Fruit fly (Drosophila melanogaster) whole organism, embryonic: Measurements from ENCODE around the gene CG44001.

Source experiments
- ATbp ChIP-seq: fragments of 200-800 bp; sonication (Bioruptor generic); optimal IDR thresholded peaks from 2 replicates; lab custom pipeline; 2017; ENCODE audit warnings: missing biosample characterization, mild to moderate bottlenecking, missing genetic modification characterization, missing genetic modification reagents
- Bdp1 ChIP-seq: fragments of 200-800 bp; sonication (Bioruptor generic); optimal IDR thresholded peaks from 3 replicates; lab custom pipeline; 2016; ENCODE audit warnings: missing biosample characterization, missing genetic modification characterization
- CG1024 ChIP-seq: fragments of 200-800 bp; sonication (Bioruptor generic); IDR thresholded peaks from 2 replicates; pipeline ENCODE4 v1.3.6; 2022; ENCODE audit warnings: missing biosample characterization, missing genetic modification characterization
- CG10543 ChIP-seq: fragments of 200-800 bp; sonication (Bioruptor generic); optimal IDR thresholded peaks from 3 replicates; lab custom pipeline; 2017; ENCODE audit warnings: missing biosample characterization, mild to moderate bottlenecking, missing genetic modification characterization, moderate library complexity
- CG12659 ChIP-seq: fragments of 200-800 bp; sonication (Bioruptor generic); optimal IDR thresholded peaks from 3 replicates; lab custom pipeline; 2017; ENCODE audit warnings: mild to moderate bottlenecking, missing biosample characterization, missing genetic modification reagents, missing genetic modification characterization
- CG12744 ChIP-seq: fragments of 200-800 bp; sonication (Bioruptor generic); optimal IDR thresholded peaks from 2 replicates; lab custom pipeline; 2016; ENCODE audit warnings: missing biosample characterization, missing genetic modification characterization
- CG14667 ChIP-seq: fragments of 200-800 bp; sonication (Bioruptor generic); IDR thresholded peaks from 2 replicates; pipeline ENCODE4 v1.3.6; 2022; ENCODE audit warnings: missing biosample characterization, missing genetic modification characterization
- CG17359 ChIP-seq: fragments of 200-800 bp; sonication (Bioruptor generic); optimal IDR thresholded peaks from 3 replicates; lab custom pipeline; 2018; ENCODE audit warnings: missing biosample characterization, mild to moderate bottlenecking, missing genetic modification characterization, moderate library complexity
- CG17385 ChIP-seq: fragments of 200-800 bp; sonication (Bioruptor generic); optimal IDR thresholded peaks from 3 replicates; lab custom pipeline; 2018; ENCODE audit warnings: missing biosample characterization, mild to moderate bottlenecking, missing genetic modification characterization
- CG33557 ChIP-seq: fragments of 200-800 bp; sonication (Bioruptor generic); optimal IDR thresholded peaks from 2 replicates; lab custom pipeline; 2019; ENCODE audit warnings: missing biosample characterization, mild to moderate bottlenecking, missing genetic modification characterization, moderate library complexity
- CG5180 ChIP-seq: fragments of 200-800 bp; sonication (Bioruptor generic); optimal IDR thresholded peaks from 3 replicates; lab custom pipeline; 2017; ENCODE audit warnings: missing biosample characterization, missing genetic modification characterization, mild to moderate bottlenecking, moderate library complexity, missing genetic modification reagents
- CG6272 ChIP-seq: fragments of 200-800 bp; sonication (Bioruptor generic); IDR thresholded peaks from 2 replicates; pipeline ENCODE4 v1.3.6; 2022; ENCODE audit warnings: missing biosample characterization, missing genetic modification characterization
- CG7357 ChIP-seq: fragments of 200-800 bp; sonication (Bioruptor generic); IDR thresholded peaks from 3 replicates; pipeline ENCODE4 v1.3.6; 2022; ENCODE audit warnings: missing biosample characterization, missing genetic modification characterization
- CG7928 ChIP-seq: fragments of 200-800 bp; sonication (Bioruptor generic); optimal IDR thresholded peaks from 2 replicates; lab custom pipeline; 2017; ENCODE audit warnings: missing biosample characterization, mild to moderate bottlenecking, missing genetic modification characterization
- CG7987 ChIP-seq: fragments of 200-800 bp; sonication (Bioruptor generic); optimal IDR thresholded peaks from 2 replicates; lab custom pipeline; 2018; ENCODE audit warnings: missing biosample characterization, mild to moderate bottlenecking, missing genetic modification characterization, moderate library complexity
- CG8478 ChIP-seq: fragments of >200 bp; optimal IDR thresholded peaks from 2 replicates; lab custom pipeline; 2018
- CHES-1-like ChIP-seq: fragments of 200-800 bp; sonication (Bioruptor generic); optimal IDR thresholded peaks from 2 replicates; lab custom pipeline; 2016; ENCODE audit warnings: missing biosample characterization, missing genetic modification characterization
- Camta ChIP-seq: fragments of 200-800 bp; sonication (Bioruptor generic); optimal IDR thresholded peaks from 2 replicates; lab custom pipeline; 2016; ENCODE audit warnings: missing biosample characterization, missing genetic modification characterization
- CrebB ChIP-seq: fragments of 200-800 bp; sonication (Bioruptor generic); optimal IDR thresholded peaks from 3 replicates; lab custom pipeline; 2018; ENCODE audit warnings: missing biosample characterization, mild to moderate bottlenecking, missing genetic modification characterization
- D ChIP-seq, 2 experiments: fragments of 200-800 bp in 1 of 2; fragments of >200 bp in 1 of 2; sonication (Bioruptor generic) in 1 of 2; optimal IDR thresholded peaks; 2 replicates in 1 of 2; 3 replicates in 1 of 2; lab custom pipeline; 2017; ENCODE audit warnings: mild to moderate bottlenecking in 1 of 2, missing biosample characterization in 1 of 2, missing genetic modification characterization in 1 of 2, missing genetic modification reagents in 1 of 2
- Deaf1 ChIP-seq: fragments of 200-800 bp; optimal IDR thresholded peaks from 3 replicates; lab custom pipeline; 2019; ENCODE audit warnings: missing biosample characterization, mild to moderate bottlenecking, missing genetic modification characterization, moderate library complexity
- Dip2 ChIP-seq: fragments of 200-800 bp; sonication (Bioruptor generic); IDR thresholded peaks from 2 replicates; pipeline ENCODE4 v1.3.6; 2022; ENCODE audit warnings: missing biosample characterization, missing genetic modification characterization
- Gug ChIP-seq: fragments of 200-800 bp; sonication (Bioruptor generic); IDR thresholded peaks from 4 replicates; pipeline ENCODE4 v1.3.6; 2022; ENCODE audit warnings: missing biosample characterization, missing genetic modification characterization
- H15 ChIP-seq: fragments of 200-800 bp; sonication (Bioruptor generic); IDR thresholded peaks from 3 replicates; pipeline ENCODE4 v1.3.6; 2022; ENCODE audit warnings: missing biosample characterization, missing genetic modification characterization
- HmgD ChIP-seq: fragments of 200-800 bp; sonication (Bioruptor generic); optimal IDR thresholded peaks from 3 replicates; lab custom pipeline; 2016; ENCODE audit warnings: missing biosample characterization, missing genetic modification characterization
- Hr39 ChIP-seq: fragments of >200 bp; optimal IDR thresholded peaks from 2 replicates; lab custom pipeline; 2017
- Med ChIP-seq: fragments of 200-800 bp; sonication (Bioruptor generic); peaks from one replicate; lab custom pipeline; 2016; ENCODE audit warnings: missing biosample characterization, missing genetic modification characterization, mild to moderate bottlenecking, inconsistent platforms, moderate library complexity
- Myb ChIP-seq: fragments of 200-800 bp; sonication (Bioruptor generic); optimal IDR thresholded peaks from 2 replicates; lab custom pipeline; 2016; ENCODE audit warnings: missing biosample characterization, missing genetic modification characterization
- Ravus ChIP-seq: fragments of 200-800 bp; sonication (Bioruptor generic); IDR thresholded peaks from 2 replicates; pipeline ENCODE4 v1.3.6; 2022; ENCODE audit warnings: missing biosample characterization, missing genetic modification characterization
- Stat92E ChIP-seq, 3 experiments: fragments of >200 bp in 2 of 3; fragments of 200-800 bp in 1 of 3; sonication (Bioruptor generic) in 1 of 3; optimal IDR thresholded peaks; 2 replicates each; lab custom pipeline; 2017 to 2019; ENCODE audit warnings: missing biosample characterization in 3 of 3, missing genetic modification characterization in 3 of 3, mild to moderate bottlenecking in 1 of 3, moderate library complexity in 1 of 3
- Usf ChIP-seq: fragments of 200-800 bp; sonication (Bioruptor generic); optimal IDR thresholded peaks from 2 replicates; lab custom pipeline; 2017; ENCODE audit warnings: missing genotype, missing biosample characterization, missing genetic modification characterization
- cwo ChIP-seq: fragments of 200-800 bp; sonication (Bioruptor generic); optimal IDR thresholded peaks from 3 replicates; lab custom pipeline; 2017; ENCODE audit warnings: missing biosample characterization, missing genetic modification characterization, mild to moderate bottlenecking, moderate library complexity, missing genetic modification reagents
- danr ChIP-seq: fragments of 200-800 bp; sonication (Bioruptor generic); IDR thresholded peaks from 2 replicates; pipeline ENCODE4 v1.3.6; 2022; ENCODE audit warnings: missing biosample characterization, missing genetic modification characterization
- esg ChIP-seq: fragments of 200-800 bp; sonication (Bioruptor generic); conservative IDR thresholded peaks from 2 replicates; pipeline ENCODE4 v1.3.6; 2022; ENCODE audit warnings: missing biosample characterization, missing genetic modification characterization
- eyg ChIP-seq: fragments of 200-800 bp; sonication (Bioruptor generic); optimal IDR thresholded peaks from 3 replicates; lab custom pipeline; 2016; ENCODE audit warnings: missing biosample characterization, missing genetic modification characterization
- fd96Cb ChIP-seq: fragments of 200-800 bp; sonication (Bioruptor generic); optimal IDR thresholded peaks from 2 replicates; lab custom pipeline; 2018; ENCODE audit warnings: missing biosample characterization, mild to moderate bottlenecking, missing genetic modification characterization, moderate library complexity
- ftz-f1 ChIP-seq: fragments of 200-800 bp; sonication (Bioruptor generic); optimal IDR thresholded peaks from 2 replicates; lab custom pipeline; 2016; ENCODE audit warnings: missing biosample characterization, missing genetic modification characterization
- gem ChIP-seq: fragments of 200-800 bp; sonication (Bioruptor generic); optimal IDR thresholded peaks from 2 replicates; lab custom pipeline; 2019; ENCODE audit warnings: missing biosample characterization, mild to moderate bottlenecking, missing genetic modification characterization, moderate library complexity
- gsb ChIP-seq: fragments of 200-800 bp; sonication (Bioruptor generic); IDR thresholded peaks from 2 replicates; pipeline ENCODE4 v1.3.6; 2022; ENCODE audit warnings: missing biosample characterization, missing genetic modification characterization
- hb ChIP-seq: fragments of 200-800 bp; sonication (Bioruptor generic); IDR thresholded peaks from 3 replicates; pipeline ENCODE4 v1.3.6; 2022; ENCODE audit warnings: missing biosample characterization, missing genetic modification characterization; ENCODE audit not compliant: partially characterized antibody
- insv ChIP-seq, 2 experiments: fragments of 200-800 bp; sonication (Bioruptor generic); optimal IDR thresholded peaks; 3 replicates each; lab custom pipeline; 2016 to 2018; ENCODE audit warnings: missing biosample characterization in 2 of 2, missing genetic modification characterization in 2 of 2
- jing ChIP-seq: fragments of 200-800 bp; sonication (Bioruptor generic); optimal IDR thresholded peaks from 2 replicates; lab custom pipeline; 2018; ENCODE audit warnings: missing biosample characterization, mild to moderate bottlenecking, missing genetic modification characterization
- oc ChIP-seq: fragments of 200-800 bp; sonication (Bioruptor generic); optimal IDR thresholded peaks from 2 replicates; lab custom pipeline; 2018; ENCODE audit warnings: missing biosample characterization, mild to moderate bottlenecking, missing genetic modification characterization, moderate library complexity
- pan ChIP-seq, 4 experiments: fragments of >200 bp in 3 of 4; fragments of 200-800 bp in 1 of 4; sonication (Bioruptor generic) in 1 of 4; optimal IDR thresholded peaks in 3 of 4; IDR thresholded peaks in 1 of 4; 2 replicates each; pipeline versions ENCODE4 v1.3.6 to Lab custom; 2017 to 2022; ENCODE audit warnings: missing biosample characterization in 2 of 4, missing genetic modification characterization in 2 of 4, mixed read lengths in 1 of 4
- rib ChIP-seq: fragments of 200-800 bp; sonication (Bioruptor generic); IDR thresholded peaks from 2 replicates; pipeline ENCODE4 v1.3.6; 2022; ENCODE audit warnings: missing biosample characterization, missing genetic modification characterization
- stc ChIP-seq: fragments of 200-800 bp; sonication (Bioruptor generic); IDR thresholded peaks from 2 replicates; pipeline ENCODE4 v1.3.6; 2022; ENCODE audit warnings: missing biosample characterization, missing genetic modification characterization
- stwl ChIP-seq: fragments of 200-800 bp; sonication (Bioruptor generic); optimal IDR thresholded peaks from 3 replicates; lab custom pipeline; 2018; ENCODE audit warnings: missing biosample characterization, mild to moderate bottlenecking, missing genetic modification characterization, moderate library complexity
- ttk ChIP-seq: fragments of 200-800 bp; sonication (Bioruptor generic); IDR thresholded peaks from 2 replicates; pipeline ENCODE4 v2.1.2; 2022; ENCODE audit warnings: missing biosample characterization, missing genetic modification characterization
- wor ChIP-seq: fragments of 200-800 bp; sonication (Bioruptor generic); IDR thresholded peaks from 2 replicates; pipeline ENCODE4 v1.3.6; 2022; ENCODE audit warnings: missing biosample characterization, missing genetic modification characterization

CG44001 gene

DNA sequence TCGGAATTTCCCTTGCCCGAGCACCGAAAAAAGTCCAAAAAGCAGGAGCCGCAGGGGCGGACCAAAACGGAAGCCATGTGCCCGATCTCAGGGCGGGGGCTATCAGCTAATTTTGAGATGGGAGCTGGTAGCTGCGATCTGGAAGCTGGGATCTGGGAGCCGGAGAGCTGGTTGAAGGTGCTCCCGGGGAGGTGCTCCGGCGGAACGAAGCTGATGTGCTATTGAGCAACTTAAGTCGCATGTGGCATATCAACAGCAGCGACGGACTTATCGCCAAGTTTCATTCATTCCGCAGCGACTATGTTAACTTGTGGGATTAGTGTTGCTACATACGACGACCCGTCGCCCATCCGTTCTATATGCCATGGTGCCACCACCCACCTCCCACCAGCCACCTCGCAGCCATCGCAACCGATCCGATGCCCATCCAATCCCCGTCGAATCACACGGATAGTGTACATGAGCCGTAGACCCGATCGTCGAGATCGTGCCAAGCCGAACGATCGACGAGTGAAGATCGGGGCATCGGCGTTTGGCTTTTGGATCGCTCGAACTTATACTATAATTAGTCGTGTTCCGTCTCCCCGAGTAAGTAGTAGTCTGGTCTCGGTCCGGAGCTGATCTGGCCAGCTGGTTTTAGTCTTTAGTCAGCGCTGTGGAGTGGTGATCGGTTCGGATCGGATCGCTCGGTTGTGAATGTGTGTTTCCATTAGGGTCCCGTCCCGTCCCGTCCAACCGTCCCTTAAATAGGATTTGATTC is 13.8 kb upstream of the CG44001 start, which contains the start of gene Col4a1 (continued):
- no peak for TF ChIP-seq gem (tag; lab: Kevin White, UChicago)
- no peak for TF ChIP-seq Bdp1 (GFP tag; lab: Kevin White, UChicago)
- TF ChIP-seq cwo (GFP tag; lab: Kevin White, UChicago): peak; percentile 30
- TF ChIP-seq pan (optimal IDR thresholded peaks at IDR 0.05; lab: Kevin White, UChicago): no peak
- no peak for TF ChIP-seq pan (GFP tag; optimal IDR thresholded peaks at IDR 0.05 in 1 of 2, IDR thresholded peaks at IDR 0.05 in 1 of 2)
- no peak for TF ChIP-seq HmgD (GFP tag; lab: Kevin White, UChicago)
- no peak for TF ChIP-seq wor
- peak; percentile 61 for TF ChIP-seq Med (GFP tag; lab: Kevin White, UChicago)
- TF ChIP-seq Myb (GFP tag; lab: Kevin White, UChicago): no peak
- no peak for TF ChIP-seq esg (GFP tag; lab: Robert Waterston, UW)
- no peak for TF ChIP-seq CG14667
- TF ChIP-seq stc (GFP tag; lab: Robert Waterston, UW): no peak
- TF ChIP-seq CG12744 (GFP tag; lab: Kevin White, UChicago): no peak
- TF ChIP-seq ATbp (GFP tag; lab: Kevin White, UChicago): no peak
- no peak for TF ChIP-seq insv (GFP tag; optimal IDR thresholded peaks at IDR 0.05; lab: Kevin White, UChicago)
- no peak for TF ChIP-seq CG33557 (GFP tag; lab: Kevin White, UChicago)
- no peak for TF ChIP-seq Camta (GFP tag; lab: Kevin White, UChicago)
- no peak for TF ChIP-seq ttk
- TF ChIP-seq CrebB (tag; lab: Kevin White, UChicago): no peak
- TF ChIP-seq H15 (GFP tag; lab: Robert Waterston, UW): no peak
- peak; percentile 97 for TF ChIP-seq Deaf1
- no peak for TF ChIP-seq CG7987 (GFP tag; lab: Kevin White, UChicago)
- TF ChIP-seq oc (tag; lab: Kevin White, UChicago): no peak
- no peak for TF ChIP-seq hb
- no peak for TF ChIP-seq gsb (GFP tag; lab: Robert Waterston, UW)
- TF ChIP-seq Stat92E (GFP tag; optimal IDR thresholded peaks at IDR 0.05; lab: Kevin White, UChicago): no peak
- TF ChIP-seq Usf (GFP tag; lab: Kevin White, UChicago): no peak
- TF ChIP-seq CG6272 (GFP tag; lab: Robert Waterston, UW): no peak
- TF ChIP-seq CG17359: no peak
- TF ChIP-seq fd96Cb (tag; lab: Kevin White, UChicago): no peak
- no peak for TF ChIP-seq CG1024 (GFP tag; lab: Robert Waterston, UW)
- no peak for TF ChIP-seq Gug
- TF ChIP-seq danr (GFP tag; lab: Robert Waterston, UW): no peak
- no peak for TF ChIP-seq CG7357 (GFP tag; lab: Robert Waterston, UW)
- TF ChIP-seq D (optimal IDR thresholded peaks at IDR 0.05; lab: Kevin White, UChicago): no peak
- TF ChIP-seq D (GFP tag; optimal IDR thresholded peaks at IDR 0.05; lab: Kevin White, UChicago): no peak
- TF ChIP-seq stwl: no peak
- TF ChIP-seq Dip2: no peak
- no peak for TF ChIP-seq CG8478 (lab: Kevin White, UChicago)
- TF ChIP-seq eyg (GFP tag; lab: Kevin White, UChicago): no peak
- TF ChIP-seq CHES-1-like (GFP tag; lab: Kevin White, UChicago): no peak
- no peak for TF ChIP-seq CG5180 (GFP tag; lab: Kevin White, UChicago)
- TF ChIP-seq jing (GFP tag; lab: Kevin White, UChicago): no peak
- peak; percentile 80 for TF ChIP-seq CG10543
- no peak for TF ChIP-seq CG12659 (GFP tag; lab: Kevin White, UChicago)
- no peak for TF ChIP-seq Hr39 (lab: Kevin White, UChicago)
- no peak for TF ChIP-seq rib
- no peak for TF ChIP-seq CG17385 (GFP tag; lab: Kevin White, UChicago)
- TF ChIP-seq CG7928 (GFP tag; lab: Kevin White, UChicago): no peak
- TF ChIP-seq ftz-f1 (GFP tag; lab: Kevin White, UChicago): peak; percentile 45
- no peak for TF ChIP-seq Ravus (GFP tag; lab: Robert Waterston, UW)
